Fruit fly (Drosophila melanogaster): ENCODE data around the gene CG34057.

CG34057 gene

dm6 chr3L:876087-876486 lies 21.1 kb upstream of the CG34057 start:
- 0 out of 3 replicates have a peak, but pooled peaks have one; percentile 35 for TF ChIP-seq eg (GFP tag; IDR thresholded peaks at IDR 0.05)
- no peak for TF ChIP-seq CG3032 (tag; optimal IDR thresholded peaks at IDR 0.05)
- no peak for TF ChIP-seq dsx (GFP tag; optimal IDR thresholded peaks at IDR 0.05; ENCODE audit: poor library complexity, severe bottlenecking)
- no peak for TF ChIP-seq acj6 (GFP tag; optimal IDR thresholded peaks at IDR 0.05)
- no peak for TF ChIP-seq ss (GFP tag; optimal IDR thresholded peaks at IDR 0.05)
- TF ChIP-seq Hr39 (GFP tag; optimal IDR thresholded peaks at IDR 0.05) = no peak
- peak; percentile 24 for TF ChIP-seq Sox14 (GFP tag; optimal IDR thresholded peaks at IDR 0.05)
- TF ChIP-seq Smox (GFP tag; optimal IDR thresholded peaks at IDR 0.05) = no peak

DNA sequence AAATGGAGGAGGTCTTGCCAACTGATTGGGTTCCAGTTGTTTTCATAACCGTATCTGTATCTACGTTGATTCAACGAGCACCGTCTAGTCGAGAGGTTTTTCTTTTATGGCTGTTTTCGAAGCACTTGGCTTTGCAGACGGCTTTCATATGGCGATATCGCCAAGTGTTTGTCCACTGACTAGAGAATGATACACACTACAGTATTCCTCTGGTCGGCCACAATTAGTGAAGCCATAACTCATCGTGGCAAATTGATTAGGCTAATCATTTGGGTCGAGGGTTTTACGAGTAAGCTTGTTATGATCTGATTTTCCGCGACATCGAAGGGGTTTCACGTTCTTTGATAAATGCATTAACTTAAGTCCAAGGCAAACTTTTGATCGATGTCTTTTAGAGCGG lies 20.5 kb upstream of the CG34057 start:
- TF ChIP-seq CG8119 (GFP tag; IDR thresholded peaks at IDR 0.05) = 0 out of 3 replicates have a peak, but pooled peaks have one; percentile 16
- TF ChIP-seq CG34406 (GFP tag; optimal IDR thresholded peaks at IDR 0.05) = no peak
- TF ChIP-seq ss (GFP tag; optimal IDR thresholded peaks at IDR 0.05) = peak in 1 of 2 experiments; percentile 24
- TF ChIP-seq Eip78C (GFP tag) = peak; percentile 31

DNA sequence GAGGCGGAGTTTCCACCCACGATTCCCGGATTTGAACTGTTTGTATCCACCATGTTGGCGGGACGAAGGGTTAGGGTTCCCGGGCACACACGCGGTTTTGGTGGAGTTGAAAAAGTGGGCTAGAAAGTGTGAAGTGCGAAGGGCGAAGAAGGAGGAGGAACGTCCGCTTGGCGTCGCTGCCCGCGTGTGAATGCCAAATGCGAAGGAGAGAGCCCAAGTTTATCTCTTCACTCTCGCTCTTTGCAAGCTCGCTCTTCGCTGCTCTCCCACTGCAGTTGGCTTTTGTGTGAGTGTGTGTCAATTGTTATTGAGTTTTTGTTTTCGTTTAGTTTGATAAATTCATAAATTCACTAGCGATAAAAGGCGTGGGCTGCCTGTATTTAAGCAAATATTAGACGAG lies 16.3 kb upstream of the CG34057 start:
- TF ChIP-seq acj6 (GFP tag; optimal IDR thresholded peaks at IDR 0.05) (no peak), vri (GFP tag; optimal IDR thresholded peaks at IDR 0.05) (peak; percentile 2), Lpt (GFP tag; optimal IDR thresholded peaks at IDR 0.05) (no peak), Sox102F (GFP tag; optimal IDR thresholded peaks at IDR 0.05) (no peak), eg (GFP tag; IDR thresholded peaks at IDR 0.05) (peak; percentile 18; the same call in 1 of the 3 replicates), CG3919 (GFP tag; optimal IDR thresholded peaks at IDR 0.05) (peak; percentile 14), CG8119 (GFP tag; IDR thresholded peaks at IDR 0.05) (0 out of 3 replicates have a peak, but pooled peaks have one; percentile 16), CG8632 (GFP tag; optimal IDR thresholded peaks at IDR 0.05) (no peak), Eip78C (GFP tag) (peak; percentile 37), dsx (GFP tag; optimal IDR thresholded peaks at IDR 0.05; ENCODE audit: poor library complexity, severe bottlenecking) (no peak), CG6792 (GFP tag; optimal IDR thresholded peaks at IDR 0.05) (no peak), CG1621 (tag; optimal IDR thresholded peaks at IDR 0.05) (peak; percentile 1), Hr38 (GFP tag; optimal IDR thresholded peaks at IDR 0.05) (no peak), Sox14 (GFP tag; optimal IDR thresholded peaks at IDR 0.05) (no peak), CG4318 (GFP tag; optimal IDR thresholded peaks at IDR 0.05) (no peak), CG6854 (GFP tag; optimal IDR thresholded peaks at IDR 0.05) (peak; percentile 30), CG3032 (tag; optimal IDR thresholded peaks at IDR 0.05) (no peak)

dm6 chr3L:881496-882235 lies 15.5 kb upstream of the CG34057 start, which contains the start of gene CG13907:
Gene CG13907 (minus strand): TSS chr3L:882013.
- 0 out of 3 replicates have a peak, but pooled peaks have one; percentile 13 for TF ChIP-seq eg (GFP tag; IDR thresholded peaks at IDR 0.05)
- TF ChIP-seq fkh (GFP tag; optimal IDR thresholded peaks at IDR 0.05) = peak; percentile 65
- peak; percentile 39 for TF ChIP-seq CG16779 (tag; optimal IDR thresholded peaks at IDR 0.05)
- TF ChIP-seq vri (GFP tag; optimal IDR thresholded peaks at IDR 0.05) = no peak
- no peak for TF ChIP-seq Hr38 (GFP tag; optimal IDR thresholded peaks at IDR 0.05)
- peak; percentile 32 for TF ChIP-seq CG6854 (GFP tag; optimal IDR thresholded peaks at IDR 0.05)
- peak; percentile 1 to 8 for TF ChIP-seq ss (GFP tag; optimal IDR thresholded peaks at IDR 0.05)
- no peak for TF ChIP-seq CG8632 (GFP tag; optimal IDR thresholded peaks at IDR 0.05)
- peak; percentile 30 for TF ChIP-seq Sox102F (GFP tag; optimal IDR thresholded peaks at IDR 0.05)
- peak; percentile 16 for TF ChIP-seq net (GFP tag; optimal IDR thresholded peaks at IDR 0.05)
- TF ChIP-seq CG1621 (tag; optimal IDR thresholded peaks at IDR 0.05) = no peak
- peak; percentile 45 for TF ChIP-seq Sox14 (GFP tag; optimal IDR thresholded peaks at IDR 0.05)

dm6 chr3L:882236-882891 lies 14.8 kb upstream of the CG34057 start:
- TF ChIP-seq acj6 (GFP tag; optimal IDR thresholded peaks at IDR 0.05) (no peak), vri (GFP tag; optimal IDR thresholded peaks at IDR 0.05) (peak; percentile 36), Eip78C (GFP tag) (peak; percentile 70), achi (GFP tag; optimal IDR thresholded peaks at IDR 0.05) (no peak), dsx (GFP tag; optimal IDR thresholded peaks at IDR 0.05; ENCODE audit: poor library complexity, severe bottlenecking) (no peak)

dm6 chr3L:882892-883255 lies 14.3 kb upstream of the CG34057 start:
- TF ChIP-seq CG10669 (GFP tag; optimal IDR thresholded peaks at IDR 0.05) (no peak), lz (GFP tag; optimal IDR thresholded peaks at IDR 0.05) (no peak), CG34406 (GFP tag; optimal IDR thresholded peaks at IDR 0.05) (no peak)
